Worm (Caenorhabditis elegans) whole organism, L1 larva: ENCODE measurements around the gene tut-2.
A peak's percentile ranks its signal among the peaks of the same experiment; 100 is the strongest.

Source experiments
- Y116A8C.19 ChIP-seq: sonication (generic microtip); optimal IDR thresholded peaks from 2 replicates; lab custom pipeline; 2016; ENCODE audit warnings: missing compliant biosample characterization, missing genetic modification characterization, borderline replicate concordance
- alr-1 ChIP-seq: fragments of 200-800 bp; sonication (Bioruptor generic); optimal IDR thresholded peaks from 2 replicates; lab custom pipeline; 2018; ENCODE audit warnings: borderline replicate concordance, mild to moderate bottlenecking, missing genetic modification characterization, missing compliant biosample characterization
- blmp-1 ChIP-seq: fragments of 150-350 bp; optimal IDR thresholded peaks from 2 replicates; lab custom pipeline; 2014; ENCODE audit warnings: missing biosample characterization, missing genetic modification characterization
- ceh-88 ChIP-seq: fragments of 200-800 bp; sonication (Bioruptor generic); IDR thresholded peaks from 2 replicates; pipeline ENCODE4 v1.3.6; 2022; ENCODE audit warnings: missing genetic modification characterization, missing compliant biosample characterization
- dsc-1 ChIP-seq: sonication (generic microtip); optimal IDR thresholded peaks from 2 replicates; lab custom pipeline; 2016; ENCODE audit warnings: mild to moderate bottlenecking, missing genetic modification characterization, missing compliant biosample characterization
- egl-13 ChIP-seq: sonication (generic microtip); optimal IDR thresholded peaks from 2 replicates; lab custom pipeline; 2016; ENCODE audit warnings: missing genotype, missing genetic modification reagents, missing genetic modification characterization, missing compliant biosample characterization
- fkh-8 ChIP-seq: sonication (generic microtip); optimal IDR thresholded peaks from 2 replicates; lab custom pipeline; 2016; ENCODE audit warnings: mild to moderate bottlenecking, missing genetic modification characterization, missing compliant biosample characterization
- grh-1 ChIP-seq: fragments of 200-800 bp; sonication (Bioruptor generic); IDR thresholded peaks from 2 replicates; pipeline ENCODE4 v1.3.6; 2022; ENCODE audit warnings: missing genetic modification reagents, missing genetic modification characterization, missing compliant biosample characterization
- irx-1 ChIP-seq: sonication (generic microtip); optimal IDR thresholded peaks from 2 replicates; lab custom pipeline; 2016; ENCODE audit warnings: missing genetic modification characterization, missing compliant biosample characterization
- lin-14 ChIP-seq: fragments of 200-800 bp; sonication (Bioruptor generic); optimal IDR thresholded peaks from 2 replicates; lab custom pipeline; 2018; ENCODE audit warnings: mild to moderate bottlenecking, missing genetic modification characterization, moderate library complexity, missing compliant biosample characterization
- mef-2 ChIP-seq: fragments of 150-350 bp; optimal IDR thresholded peaks from 2 replicates; lab custom pipeline; 2014; ENCODE audit warnings: missing biosample characterization, missing genetic modification characterization
- nhr-47 ChIP-seq: sonication (generic microtip); optimal IDR thresholded peaks from 2 replicates; lab custom pipeline; 2016; ENCODE audit warnings: mild to moderate bottlenecking, missing genetic modification characterization, moderate library complexity, missing compliant biosample characterization
- nhr-71 ChIP-seq: sonication (generic microtip); optimal IDR thresholded peaks from 2 replicates; lab custom pipeline; 2016; ENCODE audit warnings: mild to moderate bottlenecking, missing genetic modification characterization, moderate library complexity, missing compliant biosample characterization
- nhr-85 ChIP-seq: sonication (generic microtip); peaks from one replicate; lab custom pipeline; 2016; ENCODE audit warnings: missing genetic modification characterization, inconsistent platforms, missing compliant biosample characterization
- nhr-90 ChIP-seq: sonication (generic microtip); optimal IDR thresholded peaks from 2 replicates; lab custom pipeline; 2016; ENCODE audit warnings: mild to moderate bottlenecking, missing genetic modification characterization, missing compliant biosample characterization; ENCODE audit not compliant: poor library complexity
- pax-3 ChIP-seq: fragments of 200-800 bp; sonication (Bioruptor generic); optimal IDR thresholded peaks from 2 replicates; lab custom pipeline; 2018; ENCODE audit warnings: mild to moderate bottlenecking, missing genetic modification characterization, moderate library complexity, missing compliant biosample characterization
- rnt-1 ChIP-seq: sonication (generic microtip); optimal IDR thresholded peaks from 2 replicates; lab custom pipeline; 2016; ENCODE audit warnings: mild to moderate bottlenecking, missing genetic modification characterization, moderate library complexity, missing compliant biosample characterization
- skn-1 ChIP-seq: fragments of 150-350 bp; optimal IDR thresholded peaks from 2 replicates; lab custom pipeline; 2014; ENCODE audit warnings: missing biosample characterization, missing genetic modification characterization
- sox-4 ChIP-seq: sonication (generic microtip); optimal IDR thresholded peaks from 2 replicates; lab custom pipeline; 2016; ENCODE audit warnings: missing genetic modification characterization, missing compliant biosample characterization
- sptf-1 ChIP-seq: fragments of 150-350 bp; optimal IDR thresholded peaks from 2 replicates; lab custom pipeline; 2014; ENCODE audit warnings: missing biosample characterization, missing genetic modification characterization
- swsn-7 ChIP-seq: sonication (generic microtip); optimal IDR thresholded peaks from 2 replicates; lab custom pipeline; 2016; ENCODE audit warnings: missing genetic modification characterization, missing compliant biosample characterization
- tbx-2 ChIP-seq: sonication (generic microtip); optimal IDR thresholded peaks from 2 replicates; lab custom pipeline; 2016; ENCODE audit warnings: missing genetic modification characterization, missing compliant biosample characterization
- unc-86 ChIP-seq: sonication (generic microtip); optimal IDR thresholded peaks from 2 replicates; lab custom pipeline; 2016; ENCODE audit warnings: missing genetic modification characterization, missing compliant biosample characterization
- ztf-11 ChIP-seq, 2 experiments: sonication (generic microtip); optimal IDR thresholded peaks; 2 replicates each; lab custom pipeline; 2016 to 2017; ENCODE audit warnings: missing genetic modification characterization in 2 of 2, missing biosample characterization in 1 of 2, missing compliant biosample characterization in 1 of 2
- ztf-4 ChIP-seq: fragments of 150-350 bp; optimal IDR thresholded peaks from 2 replicates; lab custom pipeline; 2014; ENCODE audit warnings: missing biosample characterization, missing genetic modification characterization

Gene tut-2

ce11 chrV:10699122-10699521 is 41.1 kb downstream of the tut-2 start (continued):
- no peak for TF ChIP-seq sox-4

- TF ChIP-seq mef-2 (tag; lab: Kevin White, UChicago) (no peak), lin-14 (GFP tag; lab: Kevin White, UChicago) (peak; percentile 28), blmp-1 (tag; lab: Kevin White, UChicago) (peak; percentile 44), sptf-1 (no peak), tbx-2 (tag; lab: Kevin White, UChicago) (no peak), skn-1 (tag; lab: Kevin White, UChicago) (no peak), grh-1 (GFP tag; lab: Robert Waterston, UW) (no peak), Y116A8C.19 (tag; lab: Kevin White, UChicago) (no peak), ztf-11 (tag; optimal IDR thresholded peaks at IDR 0.05; lab: Kevin White, UChicago) (no peak)
Measured at ce11 chrV:10702249-10702648, 44.2 kb downstream of the tut-2 start, which contains the start of gene pph-1. Gene pph-1 (plus strand): TSS chrV:10702549.

- no peak for TF ChIP-seq rnt-1 (tag; lab: Kevin White, UChicago)
- no peak for TF ChIP-seq irx-1 (tag; lab: Kevin White, UChicago)
- TF ChIP-seq ceh-88 (GFP tag; lab: Robert Waterston, UW), result no peak
- TF ChIP-seq fkh-8 (tag; lab: Kevin White, UChicago), result no peak
- no peak for TF ChIP-seq egl-13 (tag; lab: Kevin White, UChicago)
- TF ChIP-seq alr-1 (tag; lab: Kevin White, UChicago), result no peak
- TF ChIP-seq nhr-85, result peak; percentile 60
- TF ChIP-seq blmp-1 (tag; lab: Kevin White, UChicago), result peak; percentile 91
- TF ChIP-seq swsn-7 (tag; lab: Kevin White, UChicago), result no peak
- peak; percentile 18 for TF ChIP-seq lin-14 (GFP tag; lab: Kevin White, UChicago)
Measured at ce11 chrV:10702910-10703309, 44.9 kb downstream of the tut-2 start.

ce11 chrV:10708346-10708745 is 50.3 kb downstream of the tut-2 start:
- TF ChIP-seq fkh-8 (tag; lab: Kevin White, UChicago), result peak; percentile 72
- peak; percentile 66 for TF ChIP-seq dsc-1 (tag; lab: Kevin White, UChicago)
- TF ChIP-seq nhr-71 (tag; lab: Kevin White, UChicago), result peak; percentile 46
- TF ChIP-seq lin-14 (GFP tag; lab: Kevin White, UChicago), result peak; percentile 26
- peak; percentile 49 for TF ChIP-seq pax-3 (tag; lab: Kevin White, UChicago)
- no peak for TF ChIP-seq nhr-90
- no peak for TF ChIP-seq ztf-4
- peak; percentile 22 for TF ChIP-seq nhr-47
- TF ChIP-seq unc-86 (tag; lab: Kevin White, UChicago), result peak; percentile 11
